Fruit fly (Drosophila melanogaster) whole organism, embryonic: Measurements from ENCODE around the gene Atu.
A peak's percentile ranks its signal among the peaks of the same experiment; 100 is the strongest.

ENCODE experiments used
- Ada2b ChIP-seq: fragments of 200-800 bp; sonication (Bioruptor generic); IDR thresholded peaks from 2 replicates; pipeline ENCODE4 v1.3.6; 2022; ENCODE audit warnings: missing biosample characterization, missing genetic modification characterization
- Aef1 ChIP-seq: fragments of 200-800 bp; sonication (Bioruptor generic); IDR thresholded peaks from 3 replicates; pipeline ENCODE4 v1.3.6; 2022; ENCODE audit warnings: missing biosample characterization, missing genetic modification characterization
- Atf6 ChIP-seq: fragments of 200-800 bp; sonication (Bioruptor generic); IDR thresholded peaks from 2 replicates; pipeline ENCODE4 v1.3.6; 2022; ENCODE audit warnings: missing biosample characterization, missing genetic modification characterization
- CG10959 ChIP-seq: fragments of 200-800 bp; sonication (Bioruptor generic); IDR thresholded peaks from 2 replicates; pipeline ENCODE4 v1.3.6; 2022; ENCODE audit warnings: missing biosample characterization, missing genetic modification characterization
- CG11504 ChIP-seq: fragments of 200-800 bp; sonication (Bioruptor generic); optimal IDR thresholded peaks from 3 replicates; lab custom pipeline; 2019; ENCODE audit warnings: missing biosample characterization, mild to moderate bottlenecking, missing genetic modification characterization, moderate library complexity
- CG11560 ChIP-seq: fragments of 200-800 bp; sonication (Bioruptor generic); IDR thresholded peaks from 3 replicates; pipeline ENCODE4 v1.3.6; 2022; ENCODE audit warnings: missing biosample characterization, missing genetic modification characterization
- CG12071 ChIP-seq: fragments of 200-800 bp; sonication (Bioruptor generic); optimal IDR thresholded peaks from 3 replicates; lab custom pipeline; 2018; ENCODE audit warnings: missing biosample characterization, mild to moderate bottlenecking, missing genetic modification characterization
- CG12155 ChIP-seq: fragments of 200-800 bp; sonication (Bioruptor generic); optimal IDR thresholded peaks from 3 replicates; lab custom pipeline; 2016; ENCODE audit warnings: missing biosample characterization, missing genetic modification characterization
- CG1233 ChIP-seq: fragments of 200-800 bp; sonication (Bioruptor generic); optimal IDR thresholded peaks from 4 replicates; lab custom pipeline; 2018; ENCODE audit warnings: missing biosample characterization, mild to moderate bottlenecking, missing genetic modification characterization
- CG13123 ChIP-seq: fragments of 200-800 bp; sonication (Bioruptor generic); optimal IDR thresholded peaks from 2 replicates; lab custom pipeline; 2016; ENCODE audit warnings: missing biosample characterization, missing genetic modification characterization
- CG15073 ChIP-seq: fragments of 200-800 bp; sonication (Bioruptor generic); optimal IDR thresholded peaks from 2 replicates; lab custom pipeline; 2016; ENCODE audit warnings: missing biosample characterization, missing genetic modification characterization
- CG16863 ChIP-seq: fragments of 200-800 bp; sonication (Bioruptor generic); optimal IDR thresholded peaks from 3 replicates; lab custom pipeline; 2016; ENCODE audit warnings: missing biosample characterization, missing genetic modification characterization
- CG1792 ChIP-seq: fragments of 200-800 bp; sonication (Bioruptor generic); optimal IDR thresholded peaks from 2 replicates; lab custom pipeline; 2016; ENCODE audit warnings: missing biosample characterization, missing genetic modification characterization
- CG18262 ChIP-seq: fragments of 200-800 bp; optimal IDR thresholded peaks from 3 replicates; lab custom pipeline; 2019; ENCODE audit warnings: missing biosample characterization, mild to moderate bottlenecking, missing genetic modification characterization, moderate library complexity
- CG34224 ChIP-seq: fragments of 200-800 bp; sonication (Bioruptor generic); IDR thresholded peaks from 3 replicates; pipeline ENCODE4 v1.3.6; 2022; ENCODE audit warnings: missing biosample characterization, missing genetic modification characterization; ENCODE audit not compliant: partially characterized antibody
- CG5245 ChIP-seq: fragments of 200-800 bp; sonication (Bioruptor generic); optimal IDR thresholded peaks from 3 replicates; lab custom pipeline; 2016; ENCODE audit warnings: missing biosample characterization, missing genetic modification characterization
- CG6254 ChIP-seq: fragments of 200-800 bp; sonication (Bioruptor generic); optimal IDR thresholded peaks from 3 replicates; lab custom pipeline; 2017; ENCODE audit warnings: mild to moderate bottlenecking, missing biosample characterization, missing genetic modification reagents, missing genetic modification characterization
- CG6791 ChIP-seq: fragments of 200-800 bp; sonication (Bioruptor generic); IDR thresholded peaks from 3 replicates; pipeline ENCODE4 v1.3.6; 2022; ENCODE audit warnings: missing biosample characterization, missing genetic modification characterization; ENCODE audit not compliant: partially characterized antibody
- CG7357 ChIP-seq: fragments of 200-800 bp; sonication (Bioruptor generic); IDR thresholded peaks from 3 replicates; pipeline ENCODE4 v1.3.6; 2022; ENCODE audit warnings: missing biosample characterization, missing genetic modification characterization
- CG7786 ChIP-seq: fragments of 200-800 bp; sonication (Bioruptor generic); optimal IDR thresholded peaks from 2 replicates; lab custom pipeline; 2016; ENCODE audit warnings: missing biosample characterization, missing genetic modification characterization
- CG8388 ChIP-seq: fragments of 200-800 bp; sonication (Bioruptor generic); optimal IDR thresholded peaks from 2 replicates; lab custom pipeline; 2019; ENCODE audit warnings: missing biosample characterization, mild to moderate bottlenecking, missing genetic modification characterization, moderate library complexity
- Dip3 ChIP-seq: fragments of 200-800 bp; sonication (Bioruptor generic); optimal IDR thresholded peaks from 3 replicates; lab custom pipeline; 2016; ENCODE audit warnings: missing biosample characterization, missing genetic modification characterization
- Ets65A ChIP-seq: fragments of 200-800 bp; sonication (Bioruptor generic); peaks from one replicate; lab custom pipeline; 2016; ENCODE audit warnings: missing biosample characterization, missing genetic modification characterization
- Ets97D ChIP-seq: fragments of 200-800 bp; sonication (Bioruptor generic); optimal IDR thresholded peaks from 3 replicates; lab custom pipeline; 2016; ENCODE audit warnings: missing biosample characterization, missing genetic modification characterization
- HLHmδ ChIP-seq: fragments of 200-800 bp; sonication (Bioruptor generic); optimal IDR thresholded peaks from 2 replicates; lab custom pipeline; 2018; ENCODE audit warnings: missing biosample characterization, mild to moderate bottlenecking, missing genetic modification characterization, moderate library complexity
- Hand ChIP-seq: fragments of 200-800 bp; sonication (Bioruptor generic); optimal IDR thresholded peaks from 2 replicates; lab custom pipeline; 2017; ENCODE audit warnings: mild to moderate bottlenecking, missing biosample characterization, missing genetic modification reagents, missing genetic modification characterization
- Max ChIP-seq: fragments of 200-800 bp; sonication (Bioruptor generic); optimal IDR thresholded peaks from 2 replicates; lab custom pipeline; 2016; ENCODE audit warnings: missing biosample characterization, mild to moderate bottlenecking, missing genetic modification characterization
- Med ChIP-seq: fragments of 200-800 bp; sonication (Bioruptor generic); peaks from one replicate; lab custom pipeline; 2016; ENCODE audit warnings: missing biosample characterization, missing genetic modification characterization, mild to moderate bottlenecking, inconsistent platforms, moderate library complexity
- Meics ChIP-seq: fragments of 200-800 bp; sonication (Bioruptor generic); optimal IDR thresholded peaks from 2 replicates; lab custom pipeline; 2017; ENCODE audit warnings: missing biosample characterization, mild to moderate bottlenecking, missing genetic modification characterization
- NC2α ChIP-seq: fragments of 200-800 bp; sonication (Bioruptor generic); optimal IDR thresholded peaks from 2 replicates; lab custom pipeline; 2016; ENCODE audit warnings: missing biosample characterization, missing genetic modification characterization
- Ravus ChIP-seq: fragments of 200-800 bp; sonication (Bioruptor generic); IDR thresholded peaks from 2 replicates; pipeline ENCODE4 v1.3.6; 2022; ENCODE audit warnings: missing biosample characterization, missing genetic modification characterization
- Side ChIP-seq: fragments of 200-800 bp; sonication (Bioruptor generic); optimal IDR thresholded peaks from 2 replicates; lab custom pipeline; 2016; ENCODE audit warnings: missing biosample characterization, missing genetic modification characterization
- Spps ChIP-seq: fragments of 200-800 bp; sonication (Bioruptor generic); optimal IDR thresholded peaks from 2 replicates; lab custom pipeline; 2018; ENCODE audit warnings: missing biosample characterization, mild to moderate bottlenecking, missing genetic modification characterization
- bcd ChIP-seq: fragments of 200-800 bp; sonication (Bioruptor generic); optimal IDR thresholded peaks from 2 replicates; lab custom pipeline; 2017; ENCODE audit warnings: missing biosample characterization, mild to moderate bottlenecking, missing genetic modification characterization
- emc ChIP-seq: fragments of 200-800 bp; sonication (Bioruptor generic); optimal IDR thresholded peaks from 2 replicates; lab custom pipeline; 2016; ENCODE audit warnings: missing biosample characterization, missing genetic modification characterization
- fru ChIP-seq: fragments of >200 bp; optimal IDR thresholded peaks from 2 replicates; lab custom pipeline; 2017
- grau ChIP-seq: fragments of 200-800 bp; optimal IDR thresholded peaks from 3 replicates; lab custom pipeline; 2019; ENCODE audit warnings: missing biosample characterization, mild to moderate bottlenecking, missing genetic modification characterization, moderate library complexity
- grn ChIP-seq: fragments of 200-800 bp; sonication (Bioruptor generic); optimal IDR thresholded peaks from 3 replicates; lab custom pipeline; 2017; ENCODE audit warnings: missing biosample characterization, missing genetic modification characterization
- her ChIP-seq: fragments of 200-800 bp; sonication (Bioruptor generic); optimal IDR thresholded peaks from 2 replicates; lab custom pipeline; 2016; ENCODE audit warnings: missing biosample characterization, missing genetic modification characterization
- inv ChIP-seq: fragments of 200-800 bp; sonication (Bioruptor generic); IDR thresholded peaks from 2 replicates; pipeline ENCODE4 v1.3.6; 2022; ENCODE audit warnings: missing biosample characterization, missing genetic modification characterization; ENCODE audit not compliant: partially characterized antibody
- jigr1 ChIP-seq: fragments of 200-800 bp; sonication (Bioruptor generic); IDR thresholded peaks from 3 replicates; pipeline ENCODE4 v1.3.6; 2022; ENCODE audit warnings: missing biosample characterization, missing genetic modification characterization
- odd ChIP-seq: fragments of 200-800 bp; sonication (Bioruptor generic); optimal IDR thresholded peaks from 2 replicates; lab custom pipeline; 2017; ENCODE audit warnings: missing biosample characterization, mild to moderate bottlenecking, missing genetic modification characterization
- otp ChIP-seq: fragments of 200-800 bp; sonication (Bioruptor generic); IDR thresholded peaks from 3 replicates; pipeline ENCODE4, ENCODE4 v1.3.6; 2022; ENCODE audit warnings: missing biosample characterization, missing genetic modification characterization
- pzg ChIP-seq: fragments of 200-800 bp; sonication (Bioruptor generic); optimal IDR thresholded peaks from 3 replicates; lab custom pipeline; 2018; ENCODE audit warnings: missing biosample characterization, mild to moderate bottlenecking, missing genetic modification characterization, moderate library complexity
- sna ChIP-seq: fragments of 200-800 bp; sonication (Bioruptor generic); IDR thresholded peaks from 2 replicates; pipeline ENCODE4 v1.3.6; 2022; ENCODE audit warnings: missing biosample characterization, missing genetic modification characterization; ENCODE audit not compliant: partially characterized antibody
- sob ChIP-seq: fragments of 200-800 bp; sonication (Bioruptor generic); IDR thresholded peaks from 2 replicates; pipeline ENCODE4 v1.3.6; 2022; ENCODE audit warnings: missing biosample characterization, missing genetic modification characterization
- sr ChIP-seq: fragments of 200-800 bp; sonication (Bioruptor generic); IDR thresholded peaks from 3 replicates; pipeline ENCODE4 v1.3.6; 2022; ENCODE audit warnings: missing biosample characterization, missing genetic modification characterization
- tio ChIP-seq: fragments of 200-800 bp; sonication (Bioruptor generic); optimal IDR thresholded peaks from 2 replicates; lab custom pipeline; 2017; ENCODE audit warnings: missing biosample characterization, missing genetic modification characterization, inconsistent platforms
- tx ChIP-seq: fragments of 200-800 bp; sonication (Bioruptor generic); optimal IDR thresholded peaks from 2 replicates; lab custom pipeline; 2016; ENCODE audit warnings: missing biosample characterization, missing genetic modification characterization
- vnd ChIP-seq: fragments of 200-800 bp; sonication (Bioruptor generic); IDR thresholded peaks from 3 replicates; pipeline ENCODE4 v1.3.6; 2022; ENCODE audit warnings: missing biosample characterization, missing genetic modification characterization; ENCODE audit not compliant: partially characterized antibody
- wdn ChIP-seq: fragments of 200-800 bp; sonication (Bioruptor generic); IDR thresholded peaks from 2 replicates; pipeline ENCODE4 v1.3.6; 2022; ENCODE audit warnings: missing biosample characterization, missing genetic modification characterization
- z ChIP-seq: fragments of 200-800 bp; sonication (Bioruptor generic); IDR thresholded peaks from 3 replicates; pipeline ENCODE4 v1.3.6; 2022; ENCODE audit warnings: missing biosample characterization, missing genetic modification characterization

Gene Atu

dm6 chr3R:5565623-5566022 is 47.5 kb upstream of the Atu start (continued):
- TF ChIP-seq sr (peak; percentile 70; the same call in 1 of the 3 replicates), CG7786 (GFP tag; lab: Kevin White, UChicago) (peak; percentile 83), her (GFP tag; lab: Kevin White, UChicago) (peak; percentile 28), CG6254 (peak; percentile 60), CG16863 (peak; percentile 75), CG18262 (peak; percentile 72), otp (GFP tag; lab: Robert Waterston, UW) (peak; percentile 85), CG8388 (GFP tag; lab: Kevin White, UChicago) (peak; percentile 75), fru (lab: Kevin White, UChicago) (no peak), CG5245 (GFP tag; lab: Kevin White, UChicago) (peak; percentile 48), CG11560 (tag; lab: Robert Waterston, UW) (peak; percentile 55; the same call in 1 of the 3 replicates), vnd (no peak), Atf6 (GFP tag; lab: Robert Waterston, UW) (peak; percentile 89), Hand (peak; percentile 55), sna (GFP tag; lab: Robert Waterston, UW) (no peak), CG6791 (GFP tag; lab: Robert Waterston, UW) (no peak), Ada2b (peak; percentile 91), grau (tag; lab: Kevin White, UChicago) (peak; percentile 79), Side (peak; percentile 71), sob (GFP tag; lab: Robert Waterston, UW) (peak; percentile 85), Max (GFP tag; lab: Kevin White, UChicago) (peak; percentile 52), HLHmδ (GFP tag; lab: Kevin White, UChicago) (no peak), tio (no peak), Dip3 (GFP tag; lab: Kevin White, UChicago) (peak; percentile 75), CG15073 (GFP tag; lab: Kevin White, UChicago) (no peak), pzg (GFP tag; lab: Kevin White, UChicago) (peak; percentile 4), NC2α (GFP tag; lab: Kevin White, UChicago) (peak; percentile 34), Ets97D (GFP tag; lab: Kevin White, UChicago) (peak; percentile 38), wdn (GFP tag; lab: Robert Waterston, UW) (peak; percentile 84; the same call in 1 of the 2 replicates), CG7357 (GFP tag; lab: Robert Waterston, UW) (peak; percentile 68; the same call in 2 of the 3 replicates), CG10959 (GFP tag; lab: Robert Waterston, UW) (no peak), CG1233 (GFP tag; lab: Kevin White, UChicago) (peak; percentile 77), CG13123 (GFP tag; lab: Kevin White, UChicago) (peak; percentile 41), Aef1 (peak; percentile 86), odd (peak; percentile 57), CG12155 (GFP tag; lab: Kevin White, UChicago) (peak; percentile 52), CG11504 (tag; lab: Kevin White, UChicago) (peak; percentile 88), CG1792 (peak; percentile 63), Med (GFP tag; lab: Kevin White, UChicago) (peak; percentile 98), Meics (GFP tag; lab: Kevin White, UChicago) (peak; percentile 79), CG12071 (GFP tag; lab: Kevin White, UChicago) (peak; percentile 78), CG34224 (no peak), tx (GFP tag; lab: Kevin White, UChicago) (peak; percentile 58), emc (GFP tag; lab: Kevin White, UChicago) (peak; percentile 63), Ravus (peak; percentile 30; the same call in 1 of the 2 replicates), Ets65A (GFP tag; lab: Kevin White, UChicago) (peak; percentile 95), z (GFP tag; lab: Robert Waterston, UW) (no peak; the same call in 2 of the 3 replicates), inv (GFP tag; lab: Robert Waterston, UW) (no peak), jigr1 (GFP tag; lab: Robert Waterston, UW) (no peak), bcd (GFP tag; lab: Kevin White, UChicago) (peak; percentile 80), Spps (tag; lab: Kevin White, UChicago) (peak; percentile 32), grn (GFP tag; lab: Kevin White, UChicago) (peak; percentile 92)
